Fruit fly (Drosophila melanogaster): ENCODE measurements around the gene Ir76b.

The Ir76b gene

DNA sequence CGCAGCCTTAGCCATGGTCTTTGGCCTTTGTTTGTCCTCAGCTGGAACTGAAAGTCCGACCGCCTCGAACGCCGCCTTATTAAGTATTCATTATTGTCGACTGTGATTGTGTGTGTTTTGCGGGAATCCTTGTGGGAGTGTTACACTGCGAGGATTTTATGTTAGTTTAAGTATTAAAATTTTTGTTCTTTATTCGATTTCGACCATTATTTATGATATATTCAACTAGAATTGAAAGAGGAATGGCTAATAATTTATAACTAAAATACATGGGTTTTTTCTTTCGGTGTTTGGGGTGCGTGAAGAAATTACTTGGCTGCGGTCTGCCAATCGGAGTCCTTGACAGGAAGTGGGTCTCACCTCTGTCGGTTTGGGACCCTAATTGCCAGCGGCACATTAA, 48.8 kb downstream of the Ir76b start:
- TF ChIP-seq noc (tag; optimal IDR thresholded peaks at IDR 0.05), result no peak
